Fruit fly (Drosophila melanogaster) S2 (cell line): Measurements from ENCODE around the gene CG12991.

Source experiments
- CG8478 ChIP-seq: fragments of >200 bp; optimal IDR thresholded peaks from 2 replicates; lab custom pipeline; 2018
- CTCF ChIP-seq, 2 experiments: fragments of >200 bp; optimal IDR thresholded peaks; 2 replicates each; lab custom pipeline; 2018

The CG12991 gene

DNA sequence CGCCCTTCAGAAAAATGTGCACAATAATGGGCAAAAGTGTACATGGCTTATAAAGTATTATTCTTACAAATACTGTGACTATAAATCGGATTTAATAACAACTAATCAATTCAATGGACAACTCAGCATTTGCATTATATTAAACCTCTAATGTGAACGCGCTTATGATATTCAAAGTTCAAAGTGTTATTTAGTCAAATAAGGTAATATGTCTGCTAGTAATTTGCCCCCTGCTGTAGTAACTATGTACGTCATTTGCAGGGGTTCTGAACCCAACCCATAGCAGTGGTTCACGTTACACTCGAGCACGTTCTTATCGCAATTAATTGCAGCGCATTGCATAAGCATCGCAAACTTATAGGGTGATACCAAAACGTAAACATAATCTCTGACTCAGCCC is 8.5 kb downstream of the CG12991 start:
- TF ChIP-seq CG8478 (lab: Kevin White, UChicago) (no peak), CTCF (optimal IDR thresholded peaks at IDR 0.05; lab: Kevin White, UChicago) (no peak)

DNA sequence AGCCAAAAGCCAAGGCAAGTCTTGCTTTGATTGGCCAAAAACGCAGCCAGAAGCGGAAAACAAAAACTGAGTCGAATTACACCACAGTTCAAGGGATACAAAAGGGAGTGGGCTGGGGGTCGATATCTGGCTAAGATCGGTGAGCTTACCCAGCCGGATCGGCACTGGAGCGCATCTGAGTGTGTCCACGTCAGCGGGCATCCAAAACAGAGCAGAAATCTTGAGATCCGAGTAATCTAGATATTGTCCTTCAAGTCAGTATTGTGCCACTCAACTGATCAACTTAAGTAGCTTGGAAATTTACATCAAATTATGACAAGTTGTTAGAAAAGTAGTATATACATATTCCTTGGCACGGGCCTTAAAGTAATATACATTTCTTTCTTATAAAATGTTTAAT is 8.9 kb downstream of the CG12991 start, which contains the start of gene CG12992:
Gene CG12992 (plus strand): TSS at position 301 of the 400 bp plus-strand sequence.
- no peak for TF ChIP-seq CTCF (optimal IDR thresholded peaks at IDR 0.05; lab: Kevin White, UChicago)
- TF ChIP-seq CG8478 (lab: Kevin White, UChicago), result no peak

DNA sequence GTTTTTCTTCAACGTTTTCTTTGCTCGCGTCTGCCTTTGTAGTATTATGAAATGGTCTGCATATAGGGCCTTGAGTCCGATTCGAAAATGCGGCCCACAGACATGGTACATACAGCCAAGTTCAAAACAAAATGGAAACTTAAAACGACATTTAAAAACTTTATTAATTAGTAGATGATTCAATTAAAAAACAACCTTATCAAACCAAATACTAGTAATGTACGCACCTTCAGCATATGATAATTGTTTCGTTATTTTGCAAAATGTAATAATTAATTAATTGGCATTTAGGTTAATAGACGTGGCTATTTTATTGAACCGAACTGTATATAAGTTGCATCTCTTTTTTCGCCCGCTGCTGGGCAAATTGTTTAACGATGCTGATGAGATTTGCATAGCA is 15.1 kb downstream of the CG12991 start:
- TF ChIP-seq CTCF (optimal IDR thresholded peaks at IDR 0.05; lab: Kevin White, UChicago), result no peak
- no peak for TF ChIP-seq CG8478 (lab: Kevin White, UChicago)

DNA sequence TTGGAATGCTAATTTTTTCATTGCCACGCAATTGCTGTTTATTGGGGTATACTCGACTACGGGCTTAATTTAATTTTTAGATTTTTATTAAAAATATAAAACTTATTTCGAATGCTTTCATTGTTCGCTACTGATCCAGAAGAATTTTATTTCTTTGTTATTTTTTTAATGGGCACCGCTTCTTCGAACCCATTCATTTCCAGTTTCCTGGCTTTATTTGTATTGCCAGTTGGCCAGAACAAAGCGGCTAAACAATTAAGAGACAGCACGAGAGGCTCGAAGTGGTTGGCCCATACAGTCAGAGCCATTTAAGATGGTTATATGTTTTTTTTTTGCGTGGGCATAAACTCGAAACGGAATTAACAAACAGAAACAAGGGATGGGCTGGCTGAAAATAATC is 16.2 kb downstream of the CG12991 start:
- TF ChIP-seq CTCF (optimal IDR thresholded peaks at IDR 0.05; lab: Kevin White, UChicago), result no peak
- TF ChIP-seq CG8478 (lab: Kevin White, UChicago), result no peak

dm6 chrX:17597622-17598021 is 18.0 kb downstream of the CG12991 start:
- no peak for TF ChIP-seq CTCF (optimal IDR thresholded peaks at IDR 0.05; lab: Kevin White, UChicago)
- TF ChIP-seq CG8478 (lab: Kevin White, UChicago), result no peak

- TF ChIP-seq CG8478 (lab: Kevin White, UChicago) (no peak), CTCF (optimal IDR thresholded peaks at IDR 0.05; lab: Kevin White, UChicago) (no peak)
Observed at dm6 chrX:17599330-17599729, 19.7 kb downstream of the CG12991 start, which contains the start of gene X11L. X11L (plus strand) TSS chrX:17599608.

DNA sequence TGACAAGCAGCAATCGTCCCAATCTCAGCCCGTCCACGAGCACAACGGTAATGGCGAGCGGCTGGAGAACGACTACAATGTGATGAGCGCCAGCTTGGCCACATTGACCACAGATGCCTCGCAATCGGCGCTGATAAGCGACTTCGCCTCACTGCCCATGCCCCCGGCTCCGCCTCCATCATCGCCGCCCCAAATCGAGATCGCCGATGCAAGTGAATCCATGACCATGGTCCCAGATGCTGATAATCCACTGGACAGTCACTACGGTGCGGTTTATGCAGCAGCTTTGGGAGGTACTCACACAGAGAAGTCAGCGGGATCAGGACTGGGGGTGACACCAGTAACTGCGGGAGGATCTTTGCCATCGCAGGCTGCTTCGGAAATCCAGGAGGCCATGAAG is 22.8 kb downstream of the CG12991 start:
- TF ChIP-seq CTCF (optimal IDR thresholded peaks at IDR 0.05; lab: Kevin White, UChicago) (no peak), CG8478 (lab: Kevin White, UChicago) (no peak)

- TF ChIP-seq CG8478 (lab: Kevin White, UChicago) (no peak), CTCF (optimal IDR thresholded peaks at IDR 0.05; lab: Kevin White, UChicago) (no peak)
Observed at dm6 chrX:17611455-17611854, 31.8 kb downstream of the CG12991 start.

DNA sequence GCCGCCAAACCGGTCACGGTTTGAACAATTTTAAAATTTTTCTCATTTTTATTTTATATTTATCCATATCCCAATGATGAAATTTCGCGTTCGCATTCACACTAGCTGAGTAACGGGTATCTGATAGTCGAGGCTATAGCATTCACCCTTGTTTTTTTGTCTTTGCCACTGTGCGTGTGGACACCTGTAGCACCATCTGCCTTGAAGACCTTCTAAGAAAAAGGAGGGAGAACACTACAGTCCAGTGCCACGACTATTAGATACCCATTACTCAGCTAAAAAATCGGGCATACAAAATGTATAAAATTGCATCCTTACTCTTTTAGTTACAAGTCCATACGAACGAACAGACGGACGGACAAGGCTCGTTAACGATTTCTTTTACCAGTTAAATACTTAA is 42.5 kb downstream of the CG12991 start:
- TF ChIP-seq CTCF (optimal IDR thresholded peaks at IDR 0.05; lab: Kevin White, UChicago) (no peak), CG8478 (lab: Kevin White, UChicago) (no peak)

dm6 chrX:17624223-17624982 is 44.7 kb downstream of the CG12991 start:
- TF ChIP-seq CTCF (optimal IDR thresholded peaks at IDR 0.05; lab: Kevin White, UChicago), result no peak
- no peak for TF ChIP-seq CG8478 (lab: Kevin White, UChicago)

DNA sequence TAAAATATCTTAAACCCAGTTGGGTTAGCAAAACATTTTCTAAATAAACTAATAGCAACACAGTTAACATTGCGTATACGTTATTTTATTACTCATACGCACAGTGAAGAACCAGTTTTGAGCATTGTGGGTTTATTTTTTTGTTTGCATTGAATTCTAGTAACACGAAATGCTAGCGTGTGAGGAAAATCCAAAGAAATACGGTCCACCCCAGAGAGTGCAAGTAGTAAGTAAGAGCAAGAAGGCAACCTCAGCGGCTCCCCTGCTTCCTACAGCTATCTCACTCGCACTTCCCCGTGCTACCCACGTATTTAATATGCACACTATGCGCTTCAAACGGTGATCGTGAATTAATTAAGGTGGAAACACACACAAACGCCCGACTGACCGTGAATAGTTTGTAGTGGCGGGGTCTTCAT is 45.3 kb downstream of the CG12991 start:
- no peak for TF ChIP-seq CG8478 (lab: Kevin White, UChicago)
- TF ChIP-seq CTCF (optimal IDR thresholded peaks at IDR 0.05; lab: Kevin White, UChicago), result no peak

dm6 chrX:17625833-17626232 is 46.2 kb downstream of the CG12991 start:
- no peak for TF ChIP-seq CTCF (optimal IDR thresholded peaks at IDR 0.05; lab: Kevin White, UChicago)

DNA sequence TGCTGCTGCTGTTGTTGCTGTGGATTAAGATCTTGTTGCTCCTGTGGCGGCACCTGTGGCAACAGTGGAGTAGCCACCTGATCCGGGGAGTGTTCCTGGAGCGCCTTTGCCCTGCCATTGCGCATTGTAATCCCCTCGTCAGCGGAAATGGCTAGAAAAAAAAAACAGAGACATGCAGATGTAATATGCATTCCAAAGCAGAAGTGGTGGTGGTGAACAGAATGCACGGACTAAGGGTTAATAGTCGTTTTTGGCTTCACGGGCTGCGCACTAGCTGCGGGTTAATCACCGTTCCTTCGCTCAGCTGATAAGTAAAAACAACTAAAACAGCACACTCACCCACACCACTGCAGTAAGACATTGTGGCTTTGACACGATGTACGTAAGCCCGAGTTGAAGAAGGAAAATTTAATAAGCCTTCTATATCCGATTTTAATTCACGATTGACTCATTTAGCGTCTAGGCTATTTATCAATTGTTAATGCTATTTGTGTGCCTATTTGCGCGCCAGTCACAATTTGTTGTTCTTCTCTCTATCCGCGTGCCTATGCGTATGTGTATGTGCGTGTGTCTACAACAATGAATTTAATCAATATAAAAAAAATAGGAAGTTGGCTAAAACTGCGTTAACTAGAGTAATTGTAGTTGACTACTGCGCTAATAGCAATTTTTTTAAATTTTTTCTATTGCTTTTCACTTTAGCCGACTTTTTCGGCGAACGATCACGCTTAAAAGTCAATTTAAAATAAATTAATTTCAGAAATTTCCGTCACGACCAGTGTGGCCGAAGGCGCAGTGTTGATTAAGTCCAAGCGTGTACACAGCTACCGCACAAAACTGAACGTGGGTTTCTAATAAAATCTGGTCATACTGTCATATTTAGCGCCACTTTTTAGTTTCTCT is 47.7 kb downstream of the CG12991 start, which contains the start of gene stas:
Gene stas (minus strand): TSS at position 806 of the 903 bp plus-strand sequence.
- no peak for TF ChIP-seq CG8478 (lab: Kevin White, UChicago)
- TF ChIP-seq CTCF (optimal IDR thresholded peaks at IDR 0.05; lab: Kevin White, UChicago), result no peak

DNA sequence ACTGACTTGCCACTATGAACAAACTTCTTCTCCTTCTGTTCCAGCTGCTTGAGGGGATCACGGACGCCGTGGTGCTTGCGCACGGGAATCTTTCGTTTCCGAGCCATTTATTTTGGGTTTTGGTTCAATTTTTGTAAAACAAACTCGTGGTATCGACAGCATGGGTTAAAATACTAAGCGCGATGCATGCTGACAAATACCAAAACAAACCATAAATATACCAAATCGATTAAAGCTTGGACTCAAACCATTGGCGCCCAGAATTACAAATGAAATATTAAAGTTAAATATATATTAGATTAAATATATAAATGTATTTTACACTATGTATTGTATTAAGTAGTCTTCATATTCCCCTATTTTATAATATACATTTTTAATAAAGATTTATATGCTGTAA is 49.7 kb downstream of the CG12991 start, which contains the start of gene CG8326:
Gene CG8326 (minus strand): TSS at position 176 of the 400 bp plus-strand sequence.
- TF ChIP-seq CG8478 (lab: Kevin White, UChicago), result no peak
